Fruit fly (Drosophila melanogaster) whole organism, wandering third instar larva: Measurements from ENCODE around the gene CSN3.

Source experiments
- Abd-B ChIP-seq: fragments of >200 bp; optimal IDR thresholded peaks from 2 replicates; lab custom pipeline; 2017; ENCODE audit warnings: missing biosample characterization, missing genetic modification characterization
- Mio ChIP-seq: sonication (Bioruptor generic); optimal IDR thresholded peaks from 2 replicates; lab custom pipeline; 2016; ENCODE audit warnings: missing biosample characterization, missing genetic modification characterization
- Myc ChIP-seq: fragments of >200 bp; optimal IDR thresholded peaks from 2 replicates; lab custom pipeline; 2017
- OdsH ChIP-seq: fragments of 200-800 bp; sonication (Bioruptor generic); optimal IDR thresholded peaks from 2 replicates; lab custom pipeline; 2016; ENCODE audit warnings: missing biosample characterization, mild to moderate bottlenecking, missing genetic modification characterization
- brk ChIP-seq: fragments of 200-800 bp; sonication (Bioruptor generic); optimal IDR thresholded peaks from 2 replicates; lab custom pipeline; 2016; ENCODE audit warnings: missing biosample characterization, mild to moderate bottlenecking, missing genetic modification characterization
- h ChIP-seq: fragments of 200-800 bp; sonication (Bioruptor generic); optimal IDR thresholded peaks from 3 replicates; lab custom pipeline; 2016; ENCODE audit warnings: missing biosample characterization, mild to moderate bottlenecking, missing genetic modification characterization
- lola ChIP-seq: fragments of >200 bp; optimal IDR thresholded peaks from 2 replicates; lab custom pipeline; 2017; ENCODE audit warnings: missing biosample characterization, missing genetic modification characterization
- pan ChIP-seq: fragments of >200 bp; optimal IDR thresholded peaks from 2 replicates; lab custom pipeline; 2017
- psq ChIP-seq: fragments of 200-800 bp; sonication (Bioruptor generic); optimal IDR thresholded peaks from 3 replicates; lab custom pipeline; 2017; ENCODE audit warnings: missing biosample characterization, mild to moderate bottlenecking, missing genetic modification characterization, moderate library complexity
- sv ChIP-seq: fragments of 200-800 bp; sonication (Bioruptor generic); optimal IDR thresholded peaks from 3 replicates; lab custom pipeline; 2016; ENCODE audit warnings: missing biosample characterization, missing genetic modification characterization
- usp ChIP-seq: fragments of >200 bp; optimal IDR thresholded peaks from 2 replicates; lab custom pipeline; 2017; ENCODE audit warnings: missing biosample characterization, missing genetic modification characterization

DNA sequence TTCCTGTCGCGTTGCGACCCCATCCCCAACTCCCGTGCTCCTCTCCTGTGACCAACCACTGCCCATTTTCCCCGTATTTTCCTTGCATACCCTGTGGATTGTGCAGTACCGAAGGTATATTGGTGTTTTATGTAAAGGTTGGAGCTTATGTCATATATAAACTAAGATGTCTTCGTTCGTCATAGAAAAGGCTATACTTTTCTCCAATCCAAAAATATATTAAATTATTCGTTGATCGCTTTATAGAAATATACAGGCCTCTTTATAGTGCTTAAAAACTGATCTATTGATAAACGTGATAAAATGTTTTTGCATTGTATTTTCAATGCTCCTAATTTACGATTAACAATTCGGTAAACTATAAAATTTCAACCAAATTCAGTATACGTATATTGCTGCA lies 27.6 kb upstream of the CSN3 start:
- TF ChIP-seq Abd-B (GFP tag; lab: Kevin White, UChicago): no peak
- TF ChIP-seq h (GFP tag; lab: Kevin White, UChicago): no peak
- TF ChIP-seq sv: no peak
- TF ChIP-seq brk: no peak
- TF ChIP-seq pan (lab: Kevin White, UChicago): no peak
- TF ChIP-seq Mio (GFP tag; lab: Kevin White, UChicago): no peak
- no peak for TF ChIP-seq usp (GFP tag; lab: Kevin White, UChicago)
- no peak for TF ChIP-seq lola
- no peak for TF ChIP-seq Myc (lab: Kevin White, UChicago)
- no peak for TF ChIP-seq OdsH (GFP tag; lab: Kevin White, UChicago)
- no peak for TF ChIP-seq psq (GFP tag; lab: Kevin White, UChicago)
